Worm (Caenorhabditis elegans) whole organism, L4 larva: ENCODE data around the gene D1086.19.

ENCODE experiments used
- D1046.2 ChIP-seq: fragments of 200-800 bp; sonication (Bioruptor generic); IDR thresholded peaks from 2 replicates; pipeline ENCODE4 v1.3.6; 2022; ENCODE audit warnings: missing genetic modification characterization, missing compliant biosample characterization
- ZK337.2 ChIP-seq: fragments of 200-800 bp; sonication (Bioruptor generic); IDR thresholded peaks from 2 replicates; pipeline ENCODE4 v1.3.6; 2022; ENCODE audit warnings: missing genetic modification reagents, missing genetic modification characterization, missing compliant biosample characterization
- aha-1 ChIP-seq: fragments of 150-350 bp; peaks from one replicate; lab custom pipeline; 2014; ENCODE audit warnings: missing biosample characterization, missing genetic modification characterization
- egl-43 ChIP-seq: fragments of 200-800 bp; sonication (Bioruptor generic); IDR thresholded peaks from 2 replicates; pipeline ENCODE4 v1.3.6; 2022; ENCODE audit warnings: missing genetic modification reagents, missing genetic modification characterization, missing compliant biosample characterization
- hmg-1.1 ChIP-seq: fragments of 200-800 bp; sonication (Bioruptor generic); IDR thresholded peaks from 2 replicates; pipeline ENCODE4 v1.3.6; 2022; ENCODE audit warnings: missing genetic modification reagents, missing genetic modification characterization, missing compliant biosample characterization
- lin-38 ChIP-seq: fragments of 200-800 bp; sonication (Bioruptor generic); IDR thresholded peaks from 2 replicates; pipeline ENCODE4 v1.3.6; 2022; ENCODE audit warnings: missing genetic modification reagents, missing genetic modification characterization, missing compliant biosample characterization
- madf-9 ChIP-seq: fragments of 200-800 bp; sonication (Bioruptor generic); conservative IDR thresholded peaks from 2 replicates; pipeline ENCODE4 v1.3.6; 2022; ENCODE audit warnings: missing genetic modification reagents, missing genetic modification characterization, missing compliant biosample characterization
- mes-2 ChIP-seq: sonication (generic microtip); optimal IDR thresholded peaks from 2 replicates; lab custom pipeline; 2016; ENCODE audit warnings: missing genotype, mild to moderate bottlenecking, missing genetic modification characterization, missing compliant biosample characterization; ENCODE audit not compliant: poor library complexity, severe bottlenecking
- nhr-10 ChIP-seq: fragments of 150-350 bp; optimal IDR thresholded peaks from 2 replicates; lab custom pipeline; 2014; ENCODE audit warnings: missing biosample characterization, missing genetic modification characterization
- nhr-102 ChIP-seq: sonication (generic microtip); optimal IDR thresholded peaks from 2 replicates; lab custom pipeline; 2016; ENCODE audit warnings: mild to moderate bottlenecking, missing genetic modification characterization, moderate library complexity, missing compliant biosample characterization
- nhr-11 ChIP-seq: fragments of 150-350 bp; optimal IDR thresholded peaks from 2 replicates; lab custom pipeline; 2014; ENCODE audit warnings: missing biosample characterization, missing genetic modification characterization
- nhr-25 ChIP-seq: sonication (generic microtip); optimal IDR thresholded peaks from 2 replicates; lab custom pipeline; 2017; ENCODE audit warnings: missing genetic modification characterization, mild to moderate bottlenecking, missing compliant biosample characterization, antibody characterized with exemption, moderate library complexity, borderline replicate concordance; ENCODE audit not compliant: insufficient read depth
- nhr-77 ChIP-seq: fragments of 150-350 bp; optimal IDR thresholded peaks from 2 replicates; lab custom pipeline; 2014; ENCODE audit warnings: missing biosample characterization, missing genetic modification characterization
- pha-4 ChIP-seq, 2 experiments: fragments of 150-350 bp in 1 of 2; fragments of 200-800 bp in 1 of 2; sonication (Bioruptor generic) in 1 of 2; IDR thresholded peaks in 1 of 2; optimal IDR thresholded peaks in 1 of 2; 2 replicates each; pipeline versions ENCODE4 v1.3.6 to Lab custom; 2014 to 2022; ENCODE audit warnings: missing genetic modification characterization in 2 of 2, missing genetic modification reagents in 2 of 2, missing biosample characterization in 1 of 2, missing compliant biosample characterization in 1 of 2
- set-16 ChIP-seq: fragments of 200-800 bp; sonication (Bioruptor generic); IDR thresholded peaks from 2 replicates; pipeline ENCODE4 v1.3.6; 2022; ENCODE audit warnings: missing genetic modification reagents, missing genetic modification characterization, missing compliant biosample characterization
- unc-62 ChIP-seq, 3 experiments: fragments of 150-350 bp in 1 of 3; sonication (generic microtip); optimal IDR thresholded peaks in 2 of 3; peaks in 1 of 3; 1 replicate in 1 of 3; 2 replicates in 2 of 3; lab custom pipeline; 2014 to 2017; ENCODE audit warnings: missing biosample characterization in 3 of 3, missing genetic modification characterization in 3 of 3, missing genetic modification reagents in 3 of 3, missing genotype in 1 of 3

Gene D1086.19

DNA sequence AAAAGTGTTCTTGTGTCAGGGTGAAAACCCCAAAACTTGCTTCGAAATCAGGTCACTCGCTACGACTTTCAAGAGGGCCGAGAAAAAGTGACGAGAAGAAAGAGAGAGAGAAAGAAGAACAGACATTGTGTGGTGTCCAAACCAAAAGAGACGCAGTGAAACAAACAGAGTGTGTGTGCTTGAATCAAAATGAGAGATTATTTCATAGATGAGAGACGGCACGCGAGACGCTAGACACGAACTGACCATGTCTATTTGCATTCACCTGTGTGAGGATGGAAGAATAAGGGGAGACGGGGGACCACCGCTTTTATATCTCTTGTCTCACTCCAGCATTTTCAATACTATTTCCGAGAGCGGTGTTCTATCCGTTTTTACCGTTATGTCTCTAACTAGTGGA, 48.0 kb downstream of the D1086.19 start (continued):
- TF ChIP-seq nhr-77 (tag; lab: Kevin White, UChicago) (peak; percentile 61), nhr-10 (tag; lab: Kevin White, UChicago) (no peak), egl-43 (GFP tag; lab: Robert Waterston, UW) (0 out of 2 replicates have a peak, but pooled peaks have one; percentile 47), unc-62 (GFP tag; optimal IDR thresholded peaks at IDR 0.05 in 1 of 2; lab: Kevin White, UChicago) (peak in 1 of 2 experiments; percentile 74), unc-62 (tag; optimal IDR thresholded peaks at IDR 0.05; lab: Kevin White, UChicago) (no peak), hmg-1.1 (GFP tag; lab: Robert Waterston, UW) (peak; percentile 62), aha-1 (tag; lab: Kevin White, UChicago) (peak; percentile 84), ZK337.2 (no peak), nhr-102 (tag; lab: Kevin White, UChicago) (peak; percentile 4), mes-2 (tag; lab: Kevin White, UChicago) (peak; percentile 54), D1046.2 (GFP tag; lab: Robert Waterston, UW) (no peak), madf-9 (no peak), nhr-11 (peak; percentile 54), lin-38 (GFP tag; lab: Robert Waterston, UW) (0 out of 2 replicates have a peak, but pooled peaks have one; percentile 27), nhr-25 (no peak), pha-4 (GFP tag; IDR thresholded peaks at IDR 0.05; lab: Robert Waterston, UW) (no peak), pha-4 (tag; optimal IDR thresholded peaks at IDR 0.05; lab: Kevin White, UChicago) (peak; percentile 67)

DNA sequence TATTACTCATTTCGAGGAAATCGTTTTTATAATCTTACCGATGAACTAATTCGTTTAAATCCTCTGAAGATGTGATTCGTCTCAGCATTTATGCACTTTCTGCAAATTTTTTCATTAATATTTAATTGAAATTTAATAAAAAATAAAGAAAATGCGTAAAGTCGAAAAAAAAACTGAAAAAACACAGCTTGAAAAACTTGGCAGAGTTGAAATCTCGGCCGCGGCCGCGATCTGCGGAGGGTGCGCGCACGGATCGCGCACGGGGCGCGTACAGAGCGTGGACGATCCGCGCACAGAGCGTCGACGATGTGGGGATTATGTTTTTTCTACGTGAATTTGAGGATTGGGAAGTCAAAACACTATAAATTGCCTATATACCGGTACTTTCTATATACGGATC, 49.6 kb downstream of the D1086.19 start, which contains the start of gene AH10.4:
AH10.4 (minus strand) TSS at position 101 of the 400 bp plus-strand sequence.
- peak; percentile 42; the same call in 1 of the 2 replicates for TF ChIP-seq set-16 (GFP tag; lab: Robert Waterston, UW)
